Worm (Caenorhabditis elegans) whole organism, L3 larva: ENCODE results near the gene T08A9.13.
A peak's percentile ranks its signal among the peaks of the same experiment; 100 is the strongest.

Experiments
- R02D3.7 ChIP-seq: fragments of 150-350 bp; optimal IDR thresholded peaks from 2 replicates; lab custom pipeline; 2014; ENCODE audit warnings: missing biosample characterization, missing genetic modification characterization
- ZK546.5 ChIP-seq: sonication (generic microtip); optimal IDR thresholded peaks from 2 replicates; lab custom pipeline; 2017; ENCODE audit warnings: missing biosample characterization, missing genetic modification characterization
- ama-1 ChIP-seq: fragments of 150-350 bp; optimal IDR thresholded peaks from 2 replicates; lab custom pipeline; 2018
- ceh-16 ChIP-seq: sonication (generic microtip); optimal IDR thresholded peaks from 2 replicates; lab custom pipeline; 2017; ENCODE audit warnings: missing biosample characterization, missing genetic modification characterization
- ceh-28 ChIP-seq: fragments of 150-350 bp; optimal IDR thresholded peaks from 2 replicates; lab custom pipeline; 2014; ENCODE audit warnings: missing biosample characterization, missing genetic modification reagents, missing genetic modification characterization
- ceh-9 ChIP-seq: sonication (generic microtip); optimal IDR thresholded peaks from 2 replicates; lab custom pipeline; 2018; ENCODE audit warnings: missing biosample characterization, missing genetic modification characterization
- daf-12 ChIP-seq: fragments of 150-350 bp; optimal IDR thresholded peaks from 2 replicates; lab custom pipeline; 2014; ENCODE audit warnings: missing biosample characterization, missing genetic modification reagents, missing genetic modification characterization
- egl-27 ChIP-seq: sonication (generic microtip); optimal IDR thresholded peaks from 4 replicates; lab custom pipeline; 2017; ENCODE audit warnings: missing biosample characterization, missing genetic modification reagents, missing genetic modification characterization
- egl-5 ChIP-seq: fragments of 150-350 bp; optimal IDR thresholded peaks from 2 replicates; lab custom pipeline; 2017; ENCODE audit warnings: missing biosample characterization, missing genetic modification reagents, missing genetic modification characterization, inconsistent platforms
- elt-2 ChIP-seq: sonication (generic microtip); optimal IDR thresholded peaks from 2 replicates; lab custom pipeline; 2016; ENCODE audit warnings: missing genetic modification reagents, mild to moderate bottlenecking, missing genetic modification characterization, missing compliant biosample characterization
- elt-3 ChIP-seq, 3 experiments: fragments of 150-350 bp in 1 of 3; sonication (generic microtip) in 2 of 3; optimal IDR thresholded peaks; 2 replicates in 2 of 3; 4 replicates in 1 of 3; lab custom pipeline; 2014 to 2017; ENCODE audit warnings: missing biosample characterization in 3 of 3, missing genetic modification characterization in 3 of 3
- fos-1 ChIP-seq: fragments of 150-350 bp; optimal IDR thresholded peaks from 2 replicates; lab custom pipeline; 2014; ENCODE audit warnings: missing biosample characterization, missing genetic modification characterization
- hmg-11 ChIP-seq: sonication (generic microtip); optimal IDR thresholded peaks from 2 replicates; lab custom pipeline; 2016; ENCODE audit warnings: missing genetic modification characterization, missing compliant biosample characterization
- jun-1 ChIP-seq: fragments of 150-350 bp; optimal IDR thresholded peaks from 2 replicates; lab custom pipeline; 2014; ENCODE audit warnings: missing biosample characterization, missing genetic modification reagents, missing genetic modification characterization
- lin-15B ChIP-seq: fragments of 150-350 bp; optimal IDR thresholded peaks from 2 replicates; lab custom pipeline; 2014; ENCODE audit warnings: missing biosample characterization, missing genetic modification characterization
- mdl-1 ChIP-seq: fragments of 150-350 bp; optimal IDR thresholded peaks from 2 replicates; lab custom pipeline; 2014; ENCODE audit warnings: missing biosample characterization, missing genetic modification characterization
- mml-1 ChIP-seq: fragments of 150-350 bp; sonication (generic microtip); optimal IDR thresholded peaks from 3 replicates; lab custom pipeline; 2014; ENCODE audit warnings: missing biosample characterization, missing genetic modification characterization
- nfya-1 ChIP-seq: sonication (generic microtip); optimal IDR thresholded peaks from 2 replicates; lab custom pipeline; 2017; ENCODE audit warnings: missing genetic modification characterization, mild to moderate bottlenecking, missing compliant biosample characterization, antibody characterized with exemption, moderate library complexity; ENCODE audit not compliant: insufficient read depth
- nhr-11 ChIP-seq: fragments of 150-350 bp; optimal IDR thresholded peaks from 2 replicates; lab custom pipeline; 2014; ENCODE audit warnings: missing biosample characterization, missing genetic modification characterization
- nhr-12 ChIP-seq: fragments of 150-350 bp; optimal IDR thresholded peaks from 2 replicates; lab custom pipeline; 2014; ENCODE audit warnings: missing biosample characterization, missing genetic modification characterization
- nhr-23 ChIP-seq: fragments of 150-350 bp; optimal IDR thresholded peaks from 2 replicates; lab custom pipeline; 2014; ENCODE audit warnings: missing biosample characterization, missing genetic modification reagents, missing genetic modification characterization
- nhr-237 ChIP-seq: fragments of 150-350 bp; optimal IDR thresholded peaks from 2 replicates; lab custom pipeline; 2014; ENCODE audit warnings: missing biosample characterization, missing genetic modification characterization
- nhr-25 ChIP-seq: sonication (generic microtip); optimal IDR thresholded peaks from 2 replicates; lab custom pipeline; 2017; ENCODE audit warnings: missing biosample characterization, missing genetic modification characterization
- nhr-28 ChIP-seq: fragments of 150-350 bp; optimal IDR thresholded peaks from 2 replicates; lab custom pipeline; 2014; ENCODE audit warnings: missing biosample characterization, missing genetic modification characterization
- nhr-43 ChIP-seq: sonication (generic microtip); optimal IDR thresholded peaks from 2 replicates; lab custom pipeline; 2016; ENCODE audit warnings: mild to moderate bottlenecking, missing genetic modification characterization, missing compliant biosample characterization; ENCODE audit not compliant: poor library complexity, severe bottlenecking
- nhr-67 ChIP-seq: fragments of 150-350 bp; optimal IDR thresholded peaks from 2 replicates; lab custom pipeline; 2014; ENCODE audit warnings: missing biosample characterization, missing genetic modification characterization
- nhr-76 ChIP-seq: fragments of 150-350 bp; sonication (generic microtip); optimal IDR thresholded peaks from 5 replicates; lab custom pipeline; 2014; ENCODE audit warnings: missing biosample characterization, missing genetic modification characterization
- nhr-77 ChIP-seq: fragments of 150-350 bp; optimal IDR thresholded peaks from 2 replicates; lab custom pipeline; 2014; ENCODE audit warnings: missing biosample characterization, missing genetic modification characterization
- pha-4 ChIP-seq: fragments of 150-350 bp; optimal IDR thresholded peaks from 2 replicates; lab custom pipeline; 2014; ENCODE audit warnings: missing biosample characterization, missing genetic modification reagents, missing genetic modification characterization
- pqm-1 ChIP-seq: fragments of 150-350 bp; optimal IDR thresholded peaks from 2 replicates; lab custom pipeline; 2017; ENCODE audit warnings: missing biosample characterization, missing genetic modification characterization, inconsistent platforms
- sea-2 ChIP-seq: fragments of 150-350 bp; sonication (generic microtip); optimal IDR thresholded peaks from 4 replicates; lab custom pipeline; 2014; ENCODE audit warnings: missing biosample characterization, missing genetic modification reagents, missing genetic modification characterization
- skn-1 ChIP-seq: fragments of 150-350 bp; optimal IDR thresholded peaks from 2 replicates; lab custom pipeline; 2014; ENCODE audit warnings: missing biosample characterization, missing genetic modification characterization
- unc-39 ChIP-seq: sonication (generic microtip); optimal IDR thresholded peaks from 4 replicates; lab custom pipeline; 2017; ENCODE audit warnings: missing biosample characterization, missing genetic modification characterization
- zag-1 ChIP-seq: fragments of 150-350 bp; optimal IDR thresholded peaks from 2 replicates; lab custom pipeline; 2014; ENCODE audit warnings: missing biosample characterization, missing genetic modification characterization
- ztf-11 ChIP-seq: fragments of 150-350 bp; optimal IDR thresholded peaks from 2 replicates; lab custom pipeline; 2014; ENCODE audit warnings: missing biosample characterization, missing genetic modification characterization
- ztf-4 ChIP-seq: fragments of 150-350 bp; optimal IDR thresholded peaks from 2 replicates; lab custom pipeline; 2014; ENCODE audit warnings: missing biosample characterization, missing genetic modification characterization

T08A9.13 gene

ce11 chrX:7314564-7314963, 7.7 kb downstream of the T08A9.13 start:
- TF ChIP-seq pqm-1 (tag; lab: Kevin White, UChicago) (peak; percentile 4), ZK546.5 (tag; lab: Kevin White, UChicago) (no peak), elt-2 (tag; lab: Kevin White, UChicago) (peak; percentile 54)
- TF ChIP-seq, all 47 proteins: peak for 2

ce11 chrX:7313236-7313635, 9.0 kb downstream of the T08A9.13 start:
- TF ChIP-seq ama-1 (lab: Kevin White, UChicago): no peak

ce11 chrX:7311870-7312269, 10.4 kb downstream of the T08A9.13 start:
- TF ChIP-seq skn-1 (tag; lab: Kevin White, UChicago): no peak

- TF ChIP-seq egl-27 (tag; lab: Kevin White, UChicago) (no peak), elt-2 (tag; lab: Kevin White, UChicago) (no peak), nhr-11 (tag; lab: Kevin White, UChicago) (no peak), nhr-237 (no peak), sea-2 (GFP tag; lab: Kevin White, UChicago) (no peak), nhr-25 (no peak), nhr-67 (tag; lab: Kevin White, UChicago) (no peak), nhr-77 (no peak), nhr-12 (tag; lab: Kevin White, UChicago) (no peak), ceh-16 (tag; lab: Kevin White, UChicago) (no peak), lin-15B (tag; lab: Kevin White, UChicago) (no peak), unc-39 (no peak), zag-1 (tag; lab: Kevin White, UChicago) (no peak)
Observed at ce11 chrX:7309775-7310174, 12.4 kb downstream of the T08A9.13 start, which contains the start of the genes his-38 and his-40. Gene his-38 (minus strand): TSS chrX:7309875. Gene his-40 (plus strand): TSS chrX:7310110.

ce11 chrX:7306434-7306833, 15.8 kb downstream of the T08A9.13 start:
- TF ChIP-seq ztf-11 (tag; lab: Kevin White, UChicago): no peak
- peak; percentile 35 for TF ChIP-seq lin-15B (tag; lab: Kevin White, UChicago)
- TF ChIP-seq R02D3.7 (tag; lab: Kevin White, UChicago): peak; percentile 1
- TF ChIP-seq unc-39: no peak
- TF ChIP-seq ceh-28 (tag; lab: Kevin White, UChicago): peak; percentile 48
- TF ChIP-seq egl-27 (tag; lab: Kevin White, UChicago): peak; percentile 30
- TF ChIP-seq mdl-1 (tag; lab: Kevin White, UChicago): peak; percentile 12
- peak; percentile 66 for TF ChIP-seq hmg-11 (tag; lab: Kevin White, UChicago)
- TF ChIP-seq pha-4 (tag; lab: Kevin White, UChicago): peak; percentile 74
- TF ChIP-seq nfya-1 (tag; lab: Kevin White, UChicago): peak; percentile 72

ce11 chrX:7305520-7306186, 16.6 kb downstream of the T08A9.13 start, which contains the start of gene sur-5:
Gene sur-5 (minus strand): TSS chrX:7305570.
- no peak for TF ChIP-seq jun-1 (tag; lab: Kevin White, UChicago)
- peak; percentile 17 for TF ChIP-seq nhr-25
- no peak for TF ChIP-seq ceh-28 (tag; lab: Kevin White, UChicago)
- no peak for TF ChIP-seq nhr-77
- no peak for TF ChIP-seq ztf-4 (tag; lab: Kevin White, UChicago)
- TF ChIP-seq pha-4 (tag; lab: Kevin White, UChicago): no peak
- no peak for TF ChIP-seq ama-1 (lab: Kevin White, UChicago)
- TF ChIP-seq mml-1 (tag; lab: Kevin White, UChicago): no peak
- no peak for TF ChIP-seq daf-12
- no peak for TF ChIP-seq nhr-76 (tag; lab: Kevin White, UChicago)
- TF ChIP-seq nhr-43 (tag; lab: Kevin White, UChicago): no peak
- TF ChIP-seq elt-3 (tag; optimal IDR thresholded peaks at IDR 0.05; lab: Kevin White, UChicago): peak in 2 of 3 experiments; percentile 88 to 90
- TF ChIP-seq ceh-9 (tag; lab: Kevin White, UChicago): no peak
- TF ChIP-seq zag-1 (tag; lab: Kevin White, UChicago): no peak
- peak; percentile 97 for TF ChIP-seq elt-2 (tag; lab: Kevin White, UChicago)
- no peak for TF ChIP-seq mdl-1 (tag; lab: Kevin White, UChicago)
- no peak for TF ChIP-seq nfya-1 (tag; lab: Kevin White, UChicago)
- TF ChIP-seq R02D3.7 (tag; lab: Kevin White, UChicago): no peak
- peak; percentile 54 for TF ChIP-seq nhr-23
- TF ChIP-seq sea-2 (GFP tag; lab: Kevin White, UChicago): no peak
- no peak for TF ChIP-seq nhr-11 (tag; lab: Kevin White, UChicago)
- peak; percentile 64 for TF ChIP-seq pqm-1 (tag; lab: Kevin White, UChicago)
- no peak for TF ChIP-seq ztf-11 (tag; lab: Kevin White, UChicago)
- no peak for TF ChIP-seq fos-1
- no peak for TF ChIP-seq nhr-28 (tag; lab: Kevin White, UChicago)
- TF ChIP-seq ZK546.5 (tag; lab: Kevin White, UChicago): no peak
- TF ChIP-seq egl-5 (tag; lab: Kevin White, UChicago): no peak
- TF ChIP-seq egl-27 (tag; lab: Kevin White, UChicago): no peak
